Worm (Caenorhabditis elegans) whole organism, L4 larva: ENCODE results near the gene msp-50.

ENCODE experiments used
- daf-12 ChIP-seq: fragments of 150-350 bp; optimal IDR thresholded peaks from 2 replicates; lab custom pipeline; 2014; ENCODE audit warnings: missing biosample characterization, missing genetic modification reagents, missing genetic modification characterization
- lin-13 ChIP-seq: fragments of 150-350 bp; optimal IDR thresholded peaks from 2 replicates; lab custom pipeline; 2014; ENCODE audit warnings: missing biosample characterization, missing genetic modification reagents, missing genetic modification characterization
- lin-29 ChIP-seq: fragments of 200-800 bp; sonication (Bioruptor generic); IDR thresholded peaks from 2 replicates; pipeline ENCODE4 v1.3.6; 2022; ENCODE audit warnings: missing genetic modification reagents, missing genetic modification characterization, missing compliant biosample characterization
- lin-39 ChIP-seq: fragments of 150-350 bp; optimal IDR thresholded peaks from 2 replicates; lab custom pipeline; 2014; ENCODE audit warnings: missing biosample characterization, missing genetic modification reagents, missing genetic modification characterization
- unc-130 ChIP-seq: sonication (generic microtip); optimal IDR thresholded peaks from 2 replicates; lab custom pipeline; 2016; ENCODE audit warnings: missing genetic modification reagents, missing genetic modification characterization, missing compliant biosample characterization

- TF ChIP-seq lin-29, result no peak
- TF ChIP-seq lin-39 (tag; lab: Kevin White, UChicago), result no peak
- no peak for TF ChIP-seq daf-12 (tag; lab: Kevin White, UChicago)
- TF ChIP-seq lin-13 (GFP tag; lab: Kevin White, UChicago), result no peak
- TF ChIP-seq unc-130 (GFP tag; lab: Kevin White, UChicago), result no peak
Measured at ce11 chrII:5212675-5213074, 13.1 kb downstream of the msp-50 start, which contains the start of gene C34F11.1.
